Worm (Caenorhabditis elegans) whole organism, young adult: ENCODE measurements around the gene F47E1.2.

Experiments used
- B0019.2 ChIP-seq: fragments of 200-800 bp; sonication (Bioruptor generic); conservative IDR thresholded peaks from 2 replicates; pipeline ENCODE4 v1.3.6; 2022; ENCODE audit warnings: missing genetic modification reagents, missing genetic modification characterization, missing compliant biosample characterization
- B0035.1 ChIP-seq: sonication (generic microtip); optimal IDR thresholded peaks from 2 replicates; lab custom pipeline; 2016; ENCODE audit warnings: missing genetic modification characterization, mild to moderate bottlenecking, missing compliant biosample characterization, missing genotype, missing genetic modification reagents
- B0261.1 ChIP-seq: sonication (generic microtip); optimal IDR thresholded peaks from 2 replicates; lab custom pipeline; 2016; ENCODE audit warnings: mild to moderate bottlenecking, missing genetic modification characterization, moderate library complexity, missing compliant biosample characterization
- C06A6.2 ChIP-seq: fragments of 200-800 bp; sonication (Bioruptor generic); conservative IDR thresholded peaks from 2 replicates; pipeline ENCODE4 v1.3.6; 2022; ENCODE audit warnings: missing genetic modification characterization, missing compliant biosample characterization
- D2030.7 ChIP-seq: fragments of 200-800 bp; sonication (Bioruptor generic); IDR thresholded peaks from 2 replicates; pipeline ENCODE4 v1.3.6; 2022; ENCODE audit warnings: missing genetic modification reagents, missing genetic modification characterization, missing compliant biosample characterization
- F39B2.1 ChIP-seq: fragments of 200-800 bp; sonication (Bioruptor generic); IDR thresholded peaks from 2 replicates; pipeline ENCODE4 v1.3.6; 2022; ENCODE audit warnings: missing genetic modification reagents, missing genetic modification characterization, missing compliant biosample characterization
- F55B11.4 ChIP-seq: sonication (generic microtip); optimal IDR thresholded peaks from 2 replicates; lab custom pipeline; 2016; ENCODE audit warnings: missing compliant biosample characterization, missing genetic modification characterization, borderline replicate concordance; ENCODE audit not compliant: insufficient read depth
- K11D2.4 ChIP-seq: fragments of 200-800 bp; sonication (Bioruptor generic); IDR thresholded peaks from 2 replicates; pipeline ENCODE4 v1.3.6; 2022; ENCODE audit warnings: missing genetic modification reagents, missing genetic modification characterization, missing compliant biosample characterization
- Y95B8A.8 ChIP-seq: fragments of 200-800 bp; sonication (Bioruptor generic); IDR thresholded peaks from 2 replicates; pipeline ENCODE4 v1.3.6; 2022; ENCODE audit warnings: missing genetic modification reagents, missing genetic modification characterization, missing compliant biosample characterization
- aptf-3 ChIP-seq: fragments of 200-800 bp; sonication (Bioruptor generic); IDR thresholded peaks from 2 replicates; pipeline ENCODE4 v1.3.6; 2022; ENCODE audit warnings: missing genetic modification characterization, missing compliant biosample characterization
- ccch-3 ChIP-seq: fragments of 200-800 bp; sonication (Bioruptor generic); optimal IDR thresholded peaks from 2 replicates; lab custom pipeline; 2018; ENCODE audit warnings: mild to moderate bottlenecking, missing genetic modification characterization, missing compliant biosample characterization
- cebp-1 ChIP-seq, 2 experiments: fragments of 200-800 bp in 1 of 2; sonication (Bioruptor generic) in 1 of 2; sonication (generic microtip) in 1 of 2; IDR thresholded peaks in 1 of 2; optimal IDR thresholded peaks in 1 of 2; 2 replicates each; pipeline versions ENCODE4 v1.3.6 to Lab custom; 2017 to 2022; ENCODE audit warnings: missing compliant biosample characterization in 2 of 2, missing genetic modification characterization in 2 of 2, mild to moderate bottlenecking in 1 of 2, missing genetic modification reagents in 1 of 2, moderate library complexity in 1 of 2
- cebp-2 ChIP-seq: fragments of 200-800 bp; sonication (Bioruptor generic); IDR thresholded peaks from 2 replicates; pipeline ENCODE4 v1.3.6; 2022; ENCODE audit warnings: missing genetic modification characterization, missing compliant biosample characterization
- ceh-27 ChIP-seq: fragments of 200-800 bp; sonication (Bioruptor generic); optimal IDR thresholded peaks from 2 replicates; lab custom pipeline; 2018; ENCODE audit warnings: mild to moderate bottlenecking, missing genetic modification characterization, moderate library complexity, missing compliant biosample characterization
- dpff-1 ChIP-seq: sonication (generic microtip); optimal IDR thresholded peaks from 2 replicates; lab custom pipeline; 2017; ENCODE audit warnings: mild to moderate bottlenecking, missing genetic modification characterization, missing compliant biosample characterization
- ekl-4 ChIP-seq: fragments of 200-800 bp; sonication (Bioruptor generic); IDR thresholded peaks from 2 replicates; pipeline ENCODE4 v1.3.6; 2022; ENCODE audit warnings: missing genetic modification reagents, missing genetic modification characterization, missing compliant biosample characterization
- ets-4 ChIP-seq: fragments of 200-800 bp; sonication (Bioruptor generic); optimal IDR thresholded peaks from 2 replicates; lab custom pipeline; 2018; ENCODE audit warnings: mild to moderate bottlenecking, missing genetic modification characterization, missing compliant biosample characterization
- him-1 ChIP-seq: sonication (generic microtip); optimal IDR thresholded peaks from 2 replicates; lab custom pipeline; 2016; ENCODE audit warnings: missing genotype, missing genetic modification reagents, missing genetic modification characterization, missing compliant biosample characterization
- hlh-26 ChIP-seq: fragments of 200-800 bp; sonication (Bioruptor generic); conservative IDR thresholded peaks from 2 replicates; pipeline ENCODE4 v1.3.6; 2022; ENCODE audit warnings: missing genetic modification reagents, missing genetic modification characterization, missing compliant biosample characterization
- hsf-1 ChIP-seq: fragments of 200-800 bp; sonication (Bioruptor generic); IDR thresholded peaks from 2 replicates; pipeline ENCODE4 v1.3.6; 2022; ENCODE audit warnings: missing genetic modification reagents, missing genetic modification characterization, missing compliant biosample characterization
- lag-1 ChIP-seq: fragments of 200-800 bp; sonication (Bioruptor generic); IDR thresholded peaks from 2 replicates; pipeline ENCODE4 v1.3.6; 2022; ENCODE audit warnings: missing genetic modification reagents, missing genetic modification characterization, missing compliant biosample characterization
- let-526 ChIP-seq: fragments of 200-800 bp; sonication (Bioruptor generic); IDR thresholded peaks from 2 replicates; pipeline ENCODE4 v1.3.6; 2022; ENCODE audit warnings: missing genetic modification reagents, missing genetic modification characterization, missing compliant biosample characterization
- lir-1 ChIP-seq: fragments of 200-800 bp; sonication (Bioruptor generic); conservative IDR thresholded peaks from 2 replicates; pipeline ENCODE4 v1.3.6; 2022; ENCODE audit warnings: missing genetic modification reagents, missing genetic modification characterization, missing compliant biosample characterization
- madf-10 ChIP-seq: sonication (generic microtip); optimal IDR thresholded peaks from 2 replicates; lab custom pipeline; 2016; ENCODE audit warnings: mild to moderate bottlenecking, missing genetic modification characterization, missing compliant biosample characterization
- madf-3 ChIP-seq: fragments of 200-800 bp; sonication (Bioruptor generic); IDR thresholded peaks from 2 replicates; pipeline ENCODE4 v1.3.6; 2022; ENCODE audit warnings: missing genetic modification reagents, missing genetic modification characterization, missing compliant biosample characterization
- mes-4 ChIP-seq: sonication (generic microtip); optimal IDR thresholded peaks from 2 replicates; lab custom pipeline; 2016; ENCODE audit warnings: missing genotype, missing genetic modification characterization, missing compliant biosample characterization
- nfyb-1 ChIP-seq: fragments of 200-800 bp; sonication (Bioruptor generic); IDR thresholded peaks from 2 replicates; pipeline ENCODE4 v1.3.6; 2022; ENCODE audit warnings: missing genetic modification reagents, missing genetic modification characterization, missing compliant biosample characterization
- nhr-179 ChIP-seq: sonication (generic microtip); optimal IDR thresholded peaks from 2 replicates; lab custom pipeline; 2016; ENCODE audit warnings: mild to moderate bottlenecking, missing genetic modification characterization, missing compliant biosample characterization
- rpc-1 ChIP-seq, 2 experiments: fragments of 150-350 bp in 1 of 2; sonication (generic microtip) in 1 of 2; optimal IDR thresholded peaks; 2 replicates each; lab custom pipeline; 2014 to 2018; ENCODE audit warnings: missing biosample characterization in 1 of 2, missing genetic modification characterization in 1 of 2, missing genetic modification reagents in 1 of 2, missing genotype in 1 of 2
- snpc-1.1 ChIP-seq: sonication (generic microtip); optimal IDR thresholded peaks from 2 replicates; lab custom pipeline; 2017; ENCODE audit warnings: missing genetic modification characterization, mild to moderate bottlenecking, missing compliant biosample characterization, antibody characterized with exemption, moderate library complexity, missing genotype, missing genetic modification reagents; ENCODE audit not compliant: insufficient read depth
- sptf-2 ChIP-seq: fragments of 200-800 bp; sonication (Bioruptor generic); optimal IDR thresholded peaks from 2 replicates; lab custom pipeline; 2018; ENCODE audit warnings: mild to moderate bottlenecking, missing genetic modification characterization, missing compliant biosample characterization
- tbp1 ChIP-seq: fragments of 200-800 bp; sonication (Bioruptor generic); optimal IDR thresholded peaks from 2 replicates; lab custom pipeline; 2018; ENCODE audit warnings: mild to moderate bottlenecking, missing genetic modification characterization, missing compliant biosample characterization
- unc-62 ChIP-seq: fragments of 150-350 bp; optimal IDR thresholded peaks from 2 replicates; lab custom pipeline; 2014; ENCODE audit warnings: missing biosample characterization, missing genetic modification reagents, missing genetic modification characterization
- ztf-18 ChIP-seq: sonication (generic microtip); optimal IDR thresholded peaks from 2 replicates; lab custom pipeline; 2016; ENCODE audit warnings: missing genotype, mild to moderate bottlenecking, missing genetic modification characterization, missing compliant biosample characterization
- ztf-28 ChIP-seq: fragments of 200-800 bp; sonication (Bioruptor generic); IDR thresholded peaks from 2 replicates; pipeline ENCODE4 v1.3.6; 2022; ENCODE audit warnings: missing genetic modification reagents, missing genetic modification characterization, missing compliant biosample characterization

Gene F47E1.2

ce11 chrX:9024270-9024669 is 33.2 kb upstream of the F47E1.2 start (continued):
- TF ChIP-seq nhr-179 (tag; lab: Kevin White, UChicago), result peak; percentile 60
- 0 out of 2 replicates have a peak, but pooled peaks have one; percentile 20 for TF ChIP-seq Y95B8A.8 (GFP tag; lab: Robert Waterston, UW)
- peak; percentile 64 for TF ChIP-seq madf-10 (tag; lab: Kevin White, UChicago)
- TF ChIP-seq madf-3 (GFP tag; lab: Robert Waterston, UW), result 0 out of 2 replicates have a peak, but pooled peaks have one; percentile 48
- no peak for TF ChIP-seq aptf-3 (GFP tag; lab: Robert Waterston, UW)
- no peak for TF ChIP-seq ztf-28 (GFP tag; lab: Robert Waterston, UW)
- peak; percentile 19 for TF ChIP-seq ceh-27
- no peak for TF ChIP-seq F55B11.4 (tag; lab: Kevin White, UChicago)
- no peak for TF ChIP-seq let-526
- peak; percentile 90 for TF ChIP-seq nfyb-1 (GFP tag; lab: Robert Waterston, UW)
- TF ChIP-seq C06A6.2 (GFP tag; lab: Robert Waterston, UW), result no peak
- no peak for TF ChIP-seq dpff-1 (tag; lab: Kevin White, UChicago)
- TF ChIP-seq lir-1 (GFP tag; lab: Robert Waterston, UW), result no peak

ce11 chrX:9025484-9025883 is 32.0 kb upstream of the F47E1.2 start:
- peak; percentile 83 for TF ChIP-seq tbp1 (GFP tag; lab: Kevin White, UChicago)
- TF ChIP-seq D2030.7 (GFP tag; lab: Robert Waterston, UW), result peak; percentile 29; the same call in 1 of the 2 replicates
- no peak for TF ChIP-seq ekl-4 (GFP tag; lab: Robert Waterston, UW)
- peak; percentile 63 for TF ChIP-seq rpc-1 (optimal IDR thresholded peaks at IDR 0.05; lab: Kevin White, UChicago)
- TF ChIP-seq rpc-1 (tag; optimal IDR thresholded peaks at IDR 0.05; lab: Kevin White, UChicago), result peak; percentile 80
- TF ChIP-seq ztf-18 (tag; lab: Kevin White, UChicago), result peak; percentile 25
- TF ChIP-seq nfyb-1 (GFP tag; lab: Robert Waterston, UW), result no peak
- TF ChIP-seq cebp-1 (GFP tag; IDR thresholded peaks at IDR 0.05; lab: Robert Waterston, UW), result no peak
- no peak for TF ChIP-seq cebp-1 (tag; optimal IDR thresholded peaks at IDR 0.05; lab: Kevin White, UChicago)
- peak; percentile 11 for TF ChIP-seq mes-4
- no peak for TF ChIP-seq ccch-3 (GFP tag; lab: Kevin White, UChicago)
- peak; percentile 56 for TF ChIP-seq B0261.1
- TF ChIP-seq lag-1, result no peak
- TF ChIP-seq sptf-2 (GFP tag; lab: Kevin White, UChicago), result no peak
- TF ChIP-seq him-1 (tag; lab: Kevin White, UChicago), result peak; percentile 7
- no peak for TF ChIP-seq snpc-1.1 (tag; lab: Kevin White, UChicago)

- TF ChIP-seq unc-62 (no peak), cebp-2 (GFP tag; lab: Robert Waterston, UW) (no peak), hsf-1 (GFP tag; lab: Robert Waterston, UW) (no peak), F39B2.1 (no peak), hlh-26 (GFP tag; lab: Robert Waterston, UW) (no peak), B0019.2 (GFP tag; lab: Robert Waterston, UW) (no peak), K11D2.4 (GFP tag; lab: Robert Waterston, UW) (no peak), ets-4 (GFP tag; lab: Kevin White, UChicago) (no peak), B0035.1 (no peak)
Measured at ce11 chrX:9027304-9027703, 30.1 kb upstream of the F47E1.2 start, which contains the start of gene T25B6.3. T25B6.3 (plus strand) TSS chrX:9027604.
